Fruit fly (Drosophila melanogaster): Measurements from ENCODE around the gene CG7772.

The CG7772 gene

dm6 chrX:17887208-17887627 is 19.8 kb downstream of the CG7772 start, which contains the start of gene mnb (continued):
- TF ChIP-seq CG2116 (GFP tag; optimal IDR thresholded peaks at IDR 0.05) (peak; percentile 91), CG10147 (GFP tag; optimal IDR thresholded peaks at IDR 0.05) (no peak), gro (GFP tag; optimal IDR thresholded peaks at IDR 0.05) (peak; percentile 11), pfk (GFP tag; optimal IDR thresholded peaks at IDR 0.05) (no peak), CG14860 (GFP tag; IDR thresholded peaks at IDR 0.05; ENCODE audit: partially characterized antibody) (peak; percentile 99), bab2 (GFP tag; optimal IDR thresholded peaks at IDR 0.05) (peak; percentile 4), maf-S (GFP tag; optimal IDR thresholded peaks at IDR 0.05) (no peak), CG17612 (GFP tag; IDR thresholded peaks at IDR 0.05) (no peak), NFAT (GFP tag; IDR thresholded peaks at IDR 0.05) (no peak), CG12744 (GFP tag; optimal IDR thresholded peaks at IDR 0.05) (no peak), chn (GFP tag; optimal IDR thresholded peaks at IDR 0.05) (no peak), fu2 (GFP tag; optimal IDR thresholded peaks at IDR 0.05) (no peak), CG15073 (GFP tag; optimal IDR thresholded peaks at IDR 0.05) (no peak), CHES-1-like (GFP tag; optimal IDR thresholded peaks at IDR 0.05) (no peak), CG16779 (GFP tag; IDR thresholded peaks at IDR 0.05) (no peak), Ravus (GFP tag; IDR thresholded peaks at IDR 0.05) (no peak), CG6689 (GFP tag; IDR thresholded peaks at IDR 0.05) (no peak), CG1233 (GFP tag; optimal IDR thresholded peaks at IDR 0.05) (no peak), hbn (GFP tag; IDR thresholded peaks at IDR 0.05; ENCODE audit: partially characterized antibody) (peak; percentile 99), gce (GFP tag; IDR thresholded peaks at IDR 0.05) (no peak), Rfx (GFP tag; IDR thresholded peaks at IDR 0.05) (peak; percentile 34; the same call in 1 of the 2 replicates), Sry-β (GFP tag; optimal IDR thresholded peaks at IDR 0.05) (no peak), nerfin-2 (GFP tag; IDR thresholded peaks at IDR 0.05; ENCODE audit: partially characterized antibody) (peak; percentile 99), hb (GFP tag; IDR thresholded peaks at IDR 0.05; ENCODE audit: partially characterized antibody) (peak; percentile 99), Spps (tag; optimal IDR thresholded peaks at IDR 0.05) (no peak), Mad (GFP tag; optimal IDR thresholded peaks at IDR 0.05) (no peak), CG12659 (GFP tag; optimal IDR thresholded peaks at IDR 0.05) (peak; percentile 68), CG9932 (GFP tag; IDR thresholded peaks at IDR 0.05) (peak; percentile 72), CG3726 (GFP tag; IDR thresholded peaks at IDR 0.05) (no peak), CG7271 (tag; optimal IDR thresholded peaks at IDR 0.05) (no peak), Hr78 (GFP tag; optimal IDR thresholded peaks at IDR 0.05) (no peak), stwl (tag; optimal IDR thresholded peaks at IDR 0.05) (peak; percentile 37), tll (GFP tag; optimal IDR thresholded peaks at IDR 0.05) (no peak), Gsc (GFP tag; IDR thresholded peaks at IDR 0.05) (no peak), CG10462 (GFP tag; optimal IDR thresholded peaks at IDR 0.05) (no peak), E2f2 (GFP tag; IDR thresholded peaks at IDR 0.05) (peak; percentile 83), wdn (GFP tag; IDR thresholded peaks at IDR 0.05) (no peak), CG32767 (GFP tag; IDR thresholded peaks at IDR 0.05) (no peak), croc (GFP tag; conservative IDR thresholded peaks at IDR 0.05) (no peak), dmrt99B (tag; optimal IDR thresholded peaks at IDR 0.05) (no peak), sima (GFP tag; optimal IDR thresholded peaks at IDR 0.05) (no peak), esg (GFP tag; conservative IDR thresholded peaks at IDR 0.05) (no peak), CG3065 (GFP tag; optimal IDR thresholded peaks at IDR 0.05) (no peak), CG14667 (GFP tag; IDR thresholded peaks at IDR 0.05) (no peak), eyg (GFP tag; optimal IDR thresholded peaks at IDR 0.05) (no peak), cwo (GFP tag; optimal IDR thresholded peaks at IDR 0.05) (no peak), CG9817 (tag; optimal IDR thresholded peaks at IDR 0.05) (no peak), D19A (tag; optimal IDR thresholded peaks at IDR 0.05) (no peak), H15 (GFP tag; IDR thresholded peaks at IDR 0.05) (no peak), Hsf (GFP tag; optimal IDR thresholded peaks at IDR 0.05) (peak; percentile 11), Nf-YB (GFP tag; optimal IDR thresholded peaks at IDR 0.05) (no peak), D19B (GFP tag; optimal IDR thresholded peaks at IDR 0.05) (no peak)

Measured in whole organism, embryonic.